Fruit fly (Drosophila melanogaster) whole organism, adult: Measurements from ENCODE around the gene MBD-like.

Experiments
- CG11617 ChIP-seq: fragments of 200-800 bp; sonication (Bioruptor generic); optimal IDR thresholded peaks from 2 replicates; lab custom pipeline; 2017; ENCODE audit warnings: mild to moderate bottlenecking, missing biosample characterization, missing genetic modification reagents, missing genetic modification characterization
- CG1620 ChIP-seq: fragments of 200-800 bp; sonication (Bioruptor generic); optimal IDR thresholded peaks from 2 replicates; lab custom pipeline; 2016; ENCODE audit warnings: missing biosample characterization, missing genetic modification characterization
- CG7045 ChIP-seq: fragments of 200-800 bp; sonication (Bioruptor generic); optimal IDR thresholded peaks from 2 replicates; lab custom pipeline; 2017; ENCODE audit warnings: missing biosample characterization, mild to moderate bottlenecking, missing genetic modification characterization
- Clk ChIP-seq: fragments of 200-800 bp; sonication (Bioruptor generic); optimal IDR thresholded peaks from 2 replicates; lab custom pipeline; 2017; ENCODE audit warnings: missing biosample characterization, missing genetic modification characterization
- cnc ChIP-seq, 2 experiments: fragments of >200 bp; optimal IDR thresholded peaks; 2 replicates each; lab custom pipeline; 2017
- kay ChIP-seq: fragments of 200-800 bp; sonication (Bioruptor generic); peaks from one replicate; lab custom pipeline; 2016; ENCODE audit warnings: missing biosample characterization, missing genetic modification characterization, borderline replicate concordance

DNA sequence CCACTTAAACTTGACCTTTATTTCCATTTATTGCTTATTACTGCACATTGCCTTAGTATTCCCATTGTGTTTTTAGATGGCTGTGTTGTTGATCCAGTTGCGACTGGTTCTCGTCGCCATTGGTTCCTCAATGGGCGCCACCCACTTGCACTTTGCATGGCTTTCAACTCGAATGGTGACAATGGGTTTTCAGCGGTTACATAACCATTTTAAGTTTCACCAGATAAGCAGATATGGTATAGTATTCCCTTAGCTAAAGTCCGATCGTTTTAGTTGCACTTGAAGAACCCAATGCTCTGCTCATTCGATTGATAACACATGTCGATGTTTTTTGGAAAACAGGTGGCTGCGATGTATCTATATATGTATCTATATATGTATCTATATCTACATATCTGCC lies 42.4 kb downstream of the MBD-like start:
- TF ChIP-seq kay (GFP tag; lab: Kevin White, UChicago) (peak; percentile 12), CG11617 (GFP tag; lab: Kevin White, UChicago) (no peak), cnc (optimal IDR thresholded peaks at IDR 0.05; lab: Kevin White, UChicago) (no peak), CG1620 (no peak), Clk (GFP tag; lab: Kevin White, UChicago) (no peak), CG7045 (GFP tag; lab: Kevin White, UChicago) (no peak)
